Fruit fly (Drosophila melanogaster) whole organism, pupa: Measurements from ENCODE around the gene CG18547.

Source experiments
- CG13204 ChIP-seq: fragments of 200-800 bp; sonication (Bioruptor generic); optimal IDR thresholded peaks from 2 replicates; lab custom pipeline; 2018; ENCODE audit warnings: missing biosample characterization, mild to moderate bottlenecking, missing genetic modification characterization, moderate library complexity
- CG14655 ChIP-seq: fragments of 200-800 bp; sonication (Bioruptor generic); optimal IDR thresholded peaks from 3 replicates; lab custom pipeline; 2017; ENCODE audit warnings: mild to moderate bottlenecking, missing biosample characterization, missing genetic modification reagents, missing genetic modification characterization
- CG32121 ChIP-seq: fragments of 200-800 bp; sonication (Bioruptor generic); IDR thresholded peaks from 2 replicates; pipeline ENCODE4 v1.3.6; 2022; ENCODE audit warnings: missing biosample characterization, missing genetic modification characterization
- CG34367 ChIP-seq: fragments of 200-800 bp; sonication (Bioruptor generic); optimal IDR thresholded peaks from 2 replicates; lab custom pipeline; 2018; ENCODE audit warnings: missing biosample characterization, mild to moderate bottlenecking, missing genetic modification characterization
- CG8159 ChIP-seq: fragments of 200-800 bp; sonication (Bioruptor generic); optimal IDR thresholded peaks from 3 replicates; lab custom pipeline; 2018; ENCODE audit warnings: missing biosample characterization, mild to moderate bottlenecking, missing genetic modification characterization, moderate library complexity
- D1 ChIP-seq: fragments of 200-800 bp; sonication (Bioruptor generic); optimal IDR thresholded peaks from 2 replicates; lab custom pipeline; 2018; ENCODE audit warnings: missing biosample characterization, mild to moderate bottlenecking, missing genetic modification characterization, moderate library complexity
- EcR ChIP-seq: fragments of 200-800 bp; sonication (Bioruptor generic); optimal IDR thresholded peaks from 3 replicates; lab custom pipeline; 2019; ENCODE audit warnings: missing biosample characterization, missing genetic modification characterization, mild to moderate bottlenecking, moderate library complexity, missing genetic modification reagents
- Ets98B ChIP-seq: fragments of 200-800 bp; sonication (Bioruptor generic); IDR thresholded peaks from 2 replicates; pipeline ENCODE4 v1.3.6; 2022; ENCODE audit warnings: missing biosample characterization, missing genetic modification characterization
- Pif1A ChIP-seq: fragments of 200-800 bp; sonication (Bioruptor generic); optimal IDR thresholded peaks from 3 replicates; lab custom pipeline; 2016; ENCODE audit warnings: missing biosample characterization, missing genetic modification characterization
- gl ChIP-seq: fragments of 200-800 bp; sonication (Bioruptor generic); optimal IDR thresholded peaks from 2 replicates; lab custom pipeline; 2018; ENCODE audit warnings: missing biosample characterization, mild to moderate bottlenecking, missing genetic modification characterization
- rn ChIP-seq: fragments of 200-800 bp; sonication (Bioruptor generic); IDR thresholded peaks from 2 replicates; pipeline ENCODE4 v1.3.6; 2022; ENCODE audit warnings: missing biosample characterization, missing genetic modification characterization

DNA sequence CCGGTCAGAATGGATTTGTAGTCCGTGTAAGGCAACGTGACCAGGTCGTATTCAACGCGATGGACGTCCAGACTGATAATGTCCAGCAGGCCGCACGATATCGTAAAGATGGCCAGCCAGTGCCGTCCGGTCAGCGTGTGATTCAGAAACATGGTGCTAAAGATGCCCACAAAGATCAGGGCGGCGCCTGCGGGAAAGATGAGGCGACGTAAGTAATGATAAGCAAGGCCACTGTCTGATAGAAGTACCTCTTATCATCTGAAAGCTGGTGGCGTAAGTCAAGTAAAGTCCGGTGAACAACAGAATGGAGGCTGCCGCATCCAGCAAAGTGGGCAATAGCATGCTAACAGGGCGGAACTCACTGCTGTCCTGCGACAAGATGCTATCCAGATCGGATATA, 6.4 kb downstream of the CG18547 start:
- TF ChIP-seq rn (GFP tag; lab: Robert Waterston, UW), result no peak
- TF ChIP-seq Pif1A (GFP tag; lab: Kevin White, UChicago), result no peak
- TF ChIP-seq Ets98B (GFP tag; lab: Robert Waterston, UW), result no peak
- TF ChIP-seq CG34367 (tag; lab: Kevin White, UChicago), result no peak
- TF ChIP-seq EcR (GFP tag; lab: Kevin White, UChicago), result peak; percentile 24
- TF ChIP-seq CG32121 (GFP tag; lab: Robert Waterston, UW), result no peak
- TF ChIP-seq CG14655 (GFP tag; lab: Kevin White, UChicago), result no peak
- no peak for TF ChIP-seq CG8159
- no peak for TF ChIP-seq gl
- no peak for TF ChIP-seq CG13204 (GFP tag; lab: Kevin White, UChicago)
- TF ChIP-seq D1 (tag; lab: Kevin White, UChicago), result no peak
